Worm (Caenorhabditis elegans) whole organism, midembryonic: ENCODE results near the gene cls-1.

Experiments used
- T22C8.4 ChIP-seq: fragments of 200-800 bp; sonication (Bioruptor generic); IDR thresholded peaks from 2 replicates; pipeline ENCODE4 v1.3.6; 2022; ENCODE audit warnings: missing genetic modification characterization, missing compliant biosample characterization
- flt-1 ChIP-seq: fragments of 200-800 bp; sonication (Bioruptor generic); IDR thresholded peaks from 2 replicates; pipeline ENCODE4 v1.3.6; 2022; ENCODE audit warnings: missing genetic modification characterization, missing compliant biosample characterization
- ref-1 ChIP-seq: fragments of 200-800 bp; sonication (Bioruptor generic); conservative IDR thresholded peaks from 2 replicates; pipeline ENCODE4 v1.3.6; 2022; ENCODE audit warnings: missing genetic modification reagents, missing genetic modification characterization, missing compliant biosample characterization
- ztf-23 ChIP-seq: fragments of 200-800 bp; sonication (Bioruptor generic); IDR thresholded peaks from 2 replicates; pipeline ENCODE4 v1.3.6; 2022; ENCODE audit warnings: missing genetic modification reagents, missing genetic modification characterization, missing compliant biosample characterization

DNA sequence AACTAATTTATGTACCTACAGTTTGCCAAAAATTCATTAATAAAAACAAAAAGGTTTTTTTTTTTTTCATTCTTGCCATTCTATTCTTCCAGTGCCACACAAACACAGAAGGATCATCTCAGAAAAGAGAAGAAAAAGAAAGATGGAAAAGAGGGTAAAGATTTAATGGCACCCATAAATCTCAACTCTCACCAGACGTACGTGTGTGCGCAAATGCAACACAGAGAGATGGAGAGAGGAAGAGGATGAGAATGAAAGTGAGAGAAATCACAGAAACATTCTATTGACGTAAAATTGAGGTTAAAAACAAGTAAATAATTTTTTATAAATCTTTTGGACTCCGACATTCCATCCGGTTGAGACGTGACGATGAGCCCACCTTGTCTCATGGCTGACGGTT is 36.2 kb downstream of the cls-1 start:
- TF ChIP-seq T22C8.4 (GFP tag; lab: Robert Waterston, UW) (no peak), ref-1 (GFP tag; lab: Robert Waterston, UW) (no peak), ztf-23 (no peak), flt-1 (GFP tag; lab: Robert Waterston, UW) (no peak)
